Worm (Caenorhabditis elegans) whole organism, late embryonic: ENCODE results near the gene nspd-2.

Source experiments
- ceh-2 ChIP-seq: sonication (generic microtip); optimal IDR thresholded peaks from 2 replicates; lab custom pipeline; 2016; ENCODE audit warnings: missing genotype, missing genetic modification characterization, missing compliant biosample characterization
- che-1 ChIP-seq: sonication (generic microtip); optimal IDR thresholded peaks from 2 replicates; lab custom pipeline; 2016; ENCODE audit warnings: mild to moderate bottlenecking, missing genetic modification characterization, missing compliant biosample characterization
- elt-2 ChIP-seq: sonication (generic microtip); optimal IDR thresholded peaks from 2 replicates; lab custom pipeline; 2016; ENCODE audit warnings: missing genetic modification reagents, missing genetic modification characterization, missing compliant biosample characterization
- hlh-13 ChIP-seq: fragments of 200-800 bp; sonication (Bioruptor generic); optimal IDR thresholded peaks from 2 replicates; lab custom pipeline; 2018; ENCODE audit warnings: mild to moderate bottlenecking, missing genetic modification characterization, missing compliant biosample characterization
- hlh-15 ChIP-seq: sonication (generic microtip); optimal IDR thresholded peaks from 2 replicates; lab custom pipeline; 2016; ENCODE audit warnings: missing genetic modification characterization, missing compliant biosample characterization
- nfya-1 ChIP-seq: sonication (generic microtip); optimal IDR thresholded peaks from 2 replicates; lab custom pipeline; 2017; ENCODE audit warnings: missing genetic modification characterization, mild to moderate bottlenecking, missing compliant biosample characterization, antibody characterized with exemption, moderate library complexity
- unc-86 ChIP-seq: sonication (generic microtip); optimal IDR thresholded peaks from 2 replicates; lab custom pipeline; 2016; ENCODE audit warnings: missing genetic modification characterization, missing compliant biosample characterization

DNA sequence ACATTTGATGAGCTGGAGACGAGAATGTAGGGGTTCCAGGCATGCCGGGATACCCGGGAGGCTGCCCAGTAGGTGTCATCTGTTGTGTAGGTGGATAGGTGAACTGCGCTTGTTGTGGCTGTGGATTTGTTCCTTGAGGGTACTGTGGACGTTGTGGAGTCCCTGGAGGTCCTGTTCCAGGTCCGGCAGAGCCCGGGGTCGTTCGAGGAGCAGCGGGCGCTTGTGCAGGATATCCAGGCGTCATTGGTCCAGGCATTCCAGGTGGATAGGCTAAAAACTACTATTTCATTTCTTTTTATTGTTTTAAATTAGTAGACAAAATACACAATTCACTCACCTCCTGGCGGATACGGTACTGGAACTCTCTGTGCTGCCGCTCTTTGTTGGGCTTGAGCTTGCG is 48.6 kb upstream of the nspd-2 start:
- no peak for TF ChIP-seq ceh-2 (tag; lab: Kevin White, UChicago)
- TF ChIP-seq nfya-1 (tag; lab: Kevin White, UChicago): no peak
- TF ChIP-seq che-1 (tag; lab: Kevin White, UChicago): no peak
- no peak for TF ChIP-seq hlh-13
- TF ChIP-seq unc-86: no peak
- TF ChIP-seq hlh-15 (tag; lab: Kevin White, UChicago): no peak
- TF ChIP-seq elt-2 (tag; lab: Kevin White, UChicago): no peak
